Worm (Caenorhabditis elegans): Measurements from ENCODE around the gene C49A9.1.
"Not testable (repeated sequence)": the region's sequence is repeated elsewhere in the genome, so short reads cannot be mapped to it uniquely, and the experiment has no call there.

C49A9.1 gene

ce11 chrIV:6225143-6225542, 2.8 kb upstream of the C49A9.1 start, which contains the start of gene C49A9.2:
Gene C49A9.2, plus strand, starts transcription at chrIV:6225443.
- TF ChIP-seq W03F9.2 (tag; optimal IDR thresholded peaks at IDR 0.05): no peak
- no peak for TF ChIP-seq him-1 (tag; optimal IDR thresholded peaks at IDR 0.05)
- no peak for TF ChIP-seq dao-5 (tag; optimal IDR thresholded peaks at IDR 0.05)

ce11 chrIV:6230560-6231073, 2.6 kb downstream of the C49A9.1 start, which contains the start of gene F58F9.4:
Gene F58F9.4, plus strand, starts transcription at chrIV:6231023.
- TF ChIP-seq him-1 (tag; optimal IDR thresholded peaks at IDR 0.05) (no peak), dao-5 (tag; optimal IDR thresholded peaks at IDR 0.05) (no peak), W03F9.2 (tag; optimal IDR thresholded peaks at IDR 0.05) (no peak)

- TF ChIP-seq W03F9.2 (tag; optimal IDR thresholded peaks at IDR 0.05) (no peak), him-1 (tag; optimal IDR thresholded peaks at IDR 0.05) (no peak), dao-5 (tag; optimal IDR thresholded peaks at IDR 0.05) (no peak)
These were observed 4.8 kb downstream of the C49A9.1 start, which contains the start of gene F58F9.3 for ce11 chrIV:6232769-6233290. Gene F58F9.3, plus strand, starts transcription at chrIV:6233240.

ce11 chrIV:6237508-6238227, 9.7 kb downstream of the C49A9.1 start, which contains the start of the genes F58F9.6 and F58F9.8:
Gene F58F9.6, minus strand, starts transcription at chrIV:6237608.
Gene F58F9.8, plus strand, starts transcription at chrIV:6238177.
- no peak for TF ChIP-seq W03F9.2 (tag; optimal IDR thresholded peaks at IDR 0.05)
- TF ChIP-seq dao-5 (tag; optimal IDR thresholded peaks at IDR 0.05): no peak
- no peak for TF ChIP-seq him-1 (tag; optimal IDR thresholded peaks at IDR 0.05)

- no peak for TF ChIP-seq dao-5 (tag; optimal IDR thresholded peaks at IDR 0.05)
These were observed 12.0 kb downstream of the C49A9.1 start, which contains the start of gene F58F9.9 for ce11 chrIV:6239993-6240392. Gene F58F9.9, plus strand, starts transcription at chrIV:6240293.

- no peak for TF ChIP-seq W03F9.2 (tag; optimal IDR thresholded peaks at IDR 0.05)
- TF ChIP-seq dao-5 (tag; optimal IDR thresholded peaks at IDR 0.05): no peak
- TF ChIP-seq him-1 (tag; optimal IDR thresholded peaks at IDR 0.05): no peak
These were observed 20.5 kb downstream of the C49A9.1 start, which contains the start of gene acox-3 for ce11 chrIV:6248486-6248885. Gene acox-3, minus strand, starts transcription at chrIV:6248492.

ce11 chrIV:6249591-6249990, 21.6 kb downstream of the C49A9.1 start, which contains the start of gene F58F9.1:
Gene F58F9.1, plus strand, starts transcription at chrIV:6249841.
- no peak for TF ChIP-seq dao-5 (tag; optimal IDR thresholded peaks at IDR 0.05)
- no peak for TF ChIP-seq W03F9.2 (tag; optimal IDR thresholded peaks at IDR 0.05)
- no peak for TF ChIP-seq him-1 (tag; optimal IDR thresholded peaks at IDR 0.05)

- TF ChIP-seq dao-5, him-1, W03F9.2 (tag; optimal IDR thresholded peaks at IDR 0.05): not testable (repeated sequence)
These were observed 25.0 kb downstream of the C49A9.1 start, which contains the start of gene T13A10.2 for ce11 chrIV:6253000-6253399. Gene T13A10.2, plus strand, starts transcription at chrIV:6253300.

ce11 chrIV:6254635-6255034, 26.6 kb downstream of the C49A9.1 start, which contains the start of gene T13A10.64:
Gene T13A10.64, plus strand, starts transcription at chrIV:6254935.
- TF ChIP-seq him-1 (tag; optimal IDR thresholded peaks at IDR 0.05): no peak
- TF ChIP-seq W03F9.2 (tag; optimal IDR thresholded peaks at IDR 0.05): no peak
- TF ChIP-seq dao-5 (tag; optimal IDR thresholded peaks at IDR 0.05): no peak

ce11 chrIV:6258967-6259366, 31.0 kb downstream of the C49A9.1 start:
- TF ChIP-seq W03F9.2 (tag; optimal IDR thresholded peaks at IDR 0.05): no peak
- no peak for TF ChIP-seq dao-5 (tag; optimal IDR thresholded peaks at IDR 0.05)
- no peak for TF ChIP-seq him-1 (tag; optimal IDR thresholded peaks at IDR 0.05)

- TF ChIP-seq W03F9.2 (tag; optimal IDR thresholded peaks at IDR 0.05) (no peak), dao-5 (tag; optimal IDR thresholded peaks at IDR 0.05) (no peak), him-1 (tag; optimal IDR thresholded peaks at IDR 0.05) (no peak)
These were observed 31.7 kb downstream of the C49A9.1 start, which contains the start of gene nlp-16 for ce11 chrIV:6259732-6260131. Gene nlp-16, minus strand, starts transcription at chrIV:6259832.

- TF ChIP-seq W03F9.2 (tag; optimal IDR thresholded peaks at IDR 0.05): no peak
- TF ChIP-seq him-1 (tag; optimal IDR thresholded peaks at IDR 0.05): no peak
- no peak for TF ChIP-seq dao-5 (tag; optimal IDR thresholded peaks at IDR 0.05)
These were observed 35.3 kb downstream of the C49A9.1 start, which contains the start of gene srv-28 for ce11 chrIV:6263244-6263643. Gene srv-28, minus strand, starts transcription at chrIV:6263344.

- TF ChIP-seq W03F9.2 (tag; optimal IDR thresholded peaks at IDR 0.05) (no peak), dao-5 (tag; optimal IDR thresholded peaks at IDR 0.05) (no peak), him-1 (tag; optimal IDR thresholded peaks at IDR 0.05) (no peak)
These were observed 38.5 kb downstream of the C49A9.1 start, which contains the start of gene srv-29 for ce11 chrIV:6266499-6266898. Gene srv-29, minus strand, starts transcription at chrIV:6266599.

- TF ChIP-seq him-1 (tag; optimal IDR thresholded peaks at IDR 0.05) (no peak), dao-5 (tag; optimal IDR thresholded peaks at IDR 0.05) (no peak), W03F9.2 (tag; optimal IDR thresholded peaks at IDR 0.05) (no peak)
These were observed 41.4 kb downstream of the C49A9.1 start, which contains the start of gene srv-30 for ce11 chrIV:6269346-6269745. Gene srv-30, minus strand, starts transcription at chrIV:6269446.
